Worm (Caenorhabditis elegans): ENCODE measurements around the gene K09C8.2.

ce11 chrX:10914421-10915277 lies 44.6 kb upstream of the K09C8.2 start:
- TF ChIP-seq snpc-4 (tag; optimal IDR thresholded peaks at IDR 0.05) (no peak), nhr-237 (tag; optimal IDR thresholded peaks at IDR 0.05) (no peak), sem-2 (GFP tag; optimal IDR thresholded peaks at IDR 0.05) (no peak), ceh-43 (GFP tag; optimal IDR thresholded peaks at IDR 0.05) (no peak)
